Worm (Caenorhabditis elegans) whole organism, L3 larva: ENCODE measurements around the gene lgc-49.

Source experiments
- R02D3.7 ChIP-seq: fragments of 150-350 bp; optimal IDR thresholded peaks from 2 replicates; lab custom pipeline; 2014; ENCODE audit warnings: missing biosample characterization, missing genetic modification characterization
- ZK546.5 ChIP-seq: sonication (generic microtip); optimal IDR thresholded peaks from 2 replicates; lab custom pipeline; 2017; ENCODE audit warnings: missing biosample characterization, missing genetic modification characterization
- aly-2 ChIP-seq: fragments of 150-350 bp; optimal IDR thresholded peaks from 2 replicates; lab custom pipeline; 2014; ENCODE audit warnings: missing biosample characterization, missing genetic modification characterization
- ama-1 ChIP-seq: fragments of 150-350 bp; optimal IDR thresholded peaks from 2 replicates; lab custom pipeline; 2018
- ceh-16 ChIP-seq: sonication (generic microtip); optimal IDR thresholded peaks from 2 replicates; lab custom pipeline; 2017; ENCODE audit warnings: missing biosample characterization, missing genetic modification characterization
- ceh-28 ChIP-seq: fragments of 150-350 bp; optimal IDR thresholded peaks from 2 replicates; lab custom pipeline; 2014; ENCODE audit warnings: missing biosample characterization, missing genetic modification reagents, missing genetic modification characterization
- daf-12 ChIP-seq: fragments of 150-350 bp; optimal IDR thresholded peaks from 2 replicates; lab custom pipeline; 2014; ENCODE audit warnings: missing biosample characterization, missing genetic modification reagents, missing genetic modification characterization
- egl-5 ChIP-seq: fragments of 150-350 bp; optimal IDR thresholded peaks from 2 replicates; lab custom pipeline; 2017; ENCODE audit warnings: missing biosample characterization, missing genetic modification reagents, missing genetic modification characterization, inconsistent platforms
- elt-3 ChIP-seq, 3 experiments: fragments of 150-350 bp in 1 of 3; sonication (generic microtip) in 2 of 3; optimal IDR thresholded peaks; 2 replicates in 2 of 3; 4 replicates in 1 of 3; lab custom pipeline; 2014 to 2017; ENCODE audit warnings: missing biosample characterization in 3 of 3, missing genetic modification characterization in 3 of 3
- eor-1 ChIP-seq, 2 experiments: fragments of 150-350 bp; optimal IDR thresholded peaks; 2 replicates each; lab custom pipeline; 2014 to 2018; ENCODE audit warnings: missing biosample characterization in 2 of 2, missing genetic modification characterization in 2 of 2
- fkh-10 ChIP-seq: sonication (generic microtip); optimal IDR thresholded peaks from 2 replicates; lab custom pipeline; 2017; ENCODE audit warnings: missing biosample characterization, missing genetic modification reagents, missing genetic modification characterization
- fkh-2 ChIP-seq: fragments of 150-350 bp; optimal IDR thresholded peaks from 2 replicates; lab custom pipeline; 2014; ENCODE audit warnings: missing biosample characterization, missing genetic modification reagents, missing genetic modification characterization
- fos-1 ChIP-seq: fragments of 150-350 bp; optimal IDR thresholded peaks from 2 replicates; lab custom pipeline; 2014; ENCODE audit warnings: missing biosample characterization, missing genetic modification characterization
- hmg-11 ChIP-seq: sonication (generic microtip); optimal IDR thresholded peaks from 2 replicates; lab custom pipeline; 2016; ENCODE audit warnings: missing genetic modification characterization, missing compliant biosample characterization
- jun-1 ChIP-seq: fragments of 150-350 bp; optimal IDR thresholded peaks from 2 replicates; lab custom pipeline; 2014; ENCODE audit warnings: missing biosample characterization, missing genetic modification reagents, missing genetic modification characterization
- lin-15B ChIP-seq: fragments of 150-350 bp; optimal IDR thresholded peaks from 2 replicates; lab custom pipeline; 2014; ENCODE audit warnings: missing biosample characterization, missing genetic modification characterization
- lin-39 ChIP-seq: fragments of 150-350 bp; optimal IDR thresholded peaks from 2 replicates; lab custom pipeline; 2018; ENCODE audit warnings: missing biosample characterization, missing genetic modification reagents, missing genetic modification characterization
- lsy-12 ChIP-seq: sonication (generic microtip); optimal IDR thresholded peaks from 2 replicates; lab custom pipeline; 2016; ENCODE audit warnings: mild to moderate bottlenecking, missing genetic modification characterization, missing compliant biosample characterization
- mdl-1 ChIP-seq: fragments of 150-350 bp; optimal IDR thresholded peaks from 2 replicates; lab custom pipeline; 2014; ENCODE audit warnings: missing biosample characterization, missing genetic modification characterization
- nfya-1 ChIP-seq: sonication (generic microtip); optimal IDR thresholded peaks from 2 replicates; lab custom pipeline; 2017; ENCODE audit warnings: missing genetic modification characterization, mild to moderate bottlenecking, missing compliant biosample characterization, antibody characterized with exemption, moderate library complexity; ENCODE audit not compliant: insufficient read depth
- nhr-11 ChIP-seq: fragments of 150-350 bp; optimal IDR thresholded peaks from 2 replicates; lab custom pipeline; 2014; ENCODE audit warnings: missing biosample characterization, missing genetic modification characterization
- nhr-12 ChIP-seq: fragments of 150-350 bp; optimal IDR thresholded peaks from 2 replicates; lab custom pipeline; 2014; ENCODE audit warnings: missing biosample characterization, missing genetic modification characterization
- nhr-23 ChIP-seq: fragments of 150-350 bp; optimal IDR thresholded peaks from 2 replicates; lab custom pipeline; 2014; ENCODE audit warnings: missing biosample characterization, missing genetic modification reagents, missing genetic modification characterization
- nhr-25 ChIP-seq: sonication (generic microtip); optimal IDR thresholded peaks from 2 replicates; lab custom pipeline; 2017; ENCODE audit warnings: missing biosample characterization, missing genetic modification characterization
- nhr-43 ChIP-seq: sonication (generic microtip); optimal IDR thresholded peaks from 2 replicates; lab custom pipeline; 2016; ENCODE audit warnings: mild to moderate bottlenecking, missing genetic modification characterization, missing compliant biosample characterization; ENCODE audit not compliant: poor library complexity, severe bottlenecking
- nhr-76 ChIP-seq: fragments of 150-350 bp; sonication (generic microtip); optimal IDR thresholded peaks from 5 replicates; lab custom pipeline; 2014; ENCODE audit warnings: missing biosample characterization, missing genetic modification characterization
- nhr-77 ChIP-seq: fragments of 150-350 bp; optimal IDR thresholded peaks from 2 replicates; lab custom pipeline; 2014; ENCODE audit warnings: missing biosample characterization, missing genetic modification characterization
- pha-4 ChIP-seq: fragments of 150-350 bp; optimal IDR thresholded peaks from 2 replicates; lab custom pipeline; 2014; ENCODE audit warnings: missing biosample characterization, missing genetic modification reagents, missing genetic modification characterization
- sea-2 ChIP-seq: fragments of 150-350 bp; sonication (generic microtip); optimal IDR thresholded peaks from 4 replicates; lab custom pipeline; 2014; ENCODE audit warnings: missing biosample characterization, missing genetic modification reagents, missing genetic modification characterization
- snpc-4 ChIP-seq: fragments of 150-350 bp; optimal IDR thresholded peaks from 2 replicates; lab custom pipeline; 2014; ENCODE audit warnings: missing biosample characterization, missing genetic modification characterization
- tbx-2 ChIP-seq: sonication (generic microtip); optimal IDR thresholded peaks from 2 replicates; lab custom pipeline; 2016; ENCODE audit warnings: mild to moderate bottlenecking, missing genetic modification characterization, missing compliant biosample characterization
- unc-39 ChIP-seq: sonication (generic microtip); optimal IDR thresholded peaks from 4 replicates; lab custom pipeline; 2017; ENCODE audit warnings: missing biosample characterization, missing genetic modification characterization
- unc-62 ChIP-seq: fragments of 150-350 bp; sonication (generic microtip); optimal IDR thresholded peaks from 4 replicates; lab custom pipeline; 2014; ENCODE audit warnings: missing biosample characterization, missing genetic modification reagents, missing genetic modification characterization
- zag-1 ChIP-seq: fragments of 150-350 bp; optimal IDR thresholded peaks from 2 replicates; lab custom pipeline; 2014; ENCODE audit warnings: missing biosample characterization, missing genetic modification characterization
- ztf-11 ChIP-seq: fragments of 150-350 bp; optimal IDR thresholded peaks from 2 replicates; lab custom pipeline; 2014; ENCODE audit warnings: missing biosample characterization, missing genetic modification characterization
- ztf-4 ChIP-seq: fragments of 150-350 bp; optimal IDR thresholded peaks from 2 replicates; lab custom pipeline; 2014; ENCODE audit warnings: missing biosample characterization, missing genetic modification characterization

lgc-49 gene

ce11 chrV:11161791-11162190 lies 29.3 kb upstream of the lgc-49 start, which contains the start of gene srg-41:
Gene srg-41 (minus strand): TSS chrV:11161891.
- TF ChIP-seq nhr-77 (tag; lab: Kevin White, UChicago) = no peak
- TF ChIP-seq jun-1 = no peak
- TF ChIP-seq lin-15B (tag; lab: Kevin White, UChicago) = no peak
- TF ChIP-seq nhr-76 = no peak
- no peak for TF ChIP-seq egl-5 (tag; lab: Kevin White, UChicago)
- TF ChIP-seq tbx-2 (tag; lab: Kevin White, UChicago) = no peak
- TF ChIP-seq ZK546.5 (tag; lab: Kevin White, UChicago) = no peak
- TF ChIP-seq nhr-23 (tag; lab: Kevin White, UChicago) = no peak
- TF ChIP-seq ceh-16 (tag; lab: Kevin White, UChicago) = no peak
- no peak for TF ChIP-seq ztf-11 (tag; lab: Kevin White, UChicago)
- no peak for TF ChIP-seq ztf-4 (tag; lab: Kevin White, UChicago)

- no peak for TF ChIP-seq nhr-77 (tag; lab: Kevin White, UChicago)
- no peak for TF ChIP-seq ztf-4 (tag; lab: Kevin White, UChicago)
- TF ChIP-seq unc-39 = no peak
- no peak for TF ChIP-seq ama-1 (lab: Kevin White, UChicago)
- no peak for TF ChIP-seq fos-1 (tag; lab: Kevin White, UChicago)
- no peak for TF ChIP-seq pha-4 (tag; lab: Kevin White, UChicago)
- TF ChIP-seq fkh-10 (GFP tag; lab: Kevin White, UChicago) = no peak
- no peak for TF ChIP-seq mdl-1 (tag; lab: Kevin White, UChicago)
- no peak for TF ChIP-seq lin-39 (tag; lab: Kevin White, UChicago)
- no peak for TF ChIP-seq hmg-11
- TF ChIP-seq tbx-2 (tag; lab: Kevin White, UChicago) = no peak
- no peak for TF ChIP-seq eor-1 (tag; optimal IDR thresholded peaks at IDR 0.05; lab: Kevin White, UChicago)
- no peak for TF ChIP-seq snpc-4 (tag; lab: Kevin White, UChicago)
- no peak for TF ChIP-seq ZK546.5 (tag; lab: Kevin White, UChicago)
- no peak for TF ChIP-seq sea-2 (GFP tag; lab: Kevin White, UChicago)
These were observed 26.6 kb upstream of the lgc-49 start, which contains the start of gene srg-40 for ce11 chrV:11164475-11164874. Gene srg-40 (minus strand): TSS chrV:11164575.

- TF ChIP-seq nhr-12 = no peak
- peak; percentile 60 for TF ChIP-seq fkh-10 (GFP tag; lab: Kevin White, UChicago)
These were observed 23.3 kb upstream of the lgc-49 start for ce11 chrV:11167745-11168144.

ce11 chrV:11170564-11171329 lies 20.3 kb upstream of the lgc-49 start:
- TF ChIP-seq jun-1 (no peak), zag-1 (tag; lab: Kevin White, UChicago) (no peak), unc-62 (GFP tag; lab: Kevin White, UChicago) (no peak), R02D3.7 (tag; lab: Kevin White, UChicago) (no peak), nhr-25 (no peak), nhr-11 (tag; lab: Kevin White, UChicago) (no peak), ztf-4 (tag; lab: Kevin White, UChicago) (no peak), daf-12 (tag; lab: Kevin White, UChicago) (no peak), ama-1 (lab: Kevin White, UChicago) (no peak), ZK546.5 (tag; lab: Kevin White, UChicago) (no peak)

ce11 chrV:11171906-11172305 lies 19.2 kb upstream of the lgc-49 start, which contains the start of gene T19C4.5:
Gene T19C4.5 (plus strand): TSS chrV:11172213.
- TF ChIP-seq nhr-43 (tag; lab: Kevin White, UChicago) (no peak), elt-3 (tag; optimal IDR thresholded peaks at IDR 0.05; lab: Kevin White, UChicago) (no peak), nhr-23 (tag; lab: Kevin White, UChicago) (no peak), fos-1 (tag; lab: Kevin White, UChicago) (no peak), unc-62 (GFP tag; lab: Kevin White, UChicago) (no peak), aly-2 (tag; lab: Kevin White, UChicago) (no peak), jun-1 (no peak), pha-4 (tag; lab: Kevin White, UChicago) (no peak), nfya-1 (tag; lab: Kevin White, UChicago) (no peak), ceh-28 (tag; lab: Kevin White, UChicago) (no peak), lsy-12 (tag; lab: Kevin White, UChicago) (no peak), tbx-2 (tag; lab: Kevin White, UChicago) (no peak), fkh-10 (GFP tag; lab: Kevin White, UChicago) (no peak), nhr-11 (tag; lab: Kevin White, UChicago) (no peak), fkh-2 (tag; lab: Kevin White, UChicago) (no peak), R02D3.7 (tag; lab: Kevin White, UChicago) (no peak)
